Worm (Caenorhabditis elegans) whole organism, L3 larva: ENCODE data around the gene F13H10.9.

Experiments used
- aly-2 ChIP-seq: fragments of 150-350 bp; optimal IDR thresholded peaks from 2 replicates; lab custom pipeline; 2014; ENCODE audit warnings: missing biosample characterization, missing genetic modification characterization
- ama-1 ChIP-seq: fragments of 150-350 bp; optimal IDR thresholded peaks from 2 replicates; lab custom pipeline; 2018
- ceh-28 ChIP-seq: fragments of 150-350 bp; optimal IDR thresholded peaks from 2 replicates; lab custom pipeline; 2014; ENCODE audit warnings: missing biosample characterization, missing genetic modification reagents, missing genetic modification characterization
- ceh-82 ChIP-seq: fragments of 150-350 bp; optimal IDR thresholded peaks from 2 replicates; lab custom pipeline; 2014; ENCODE audit warnings: missing biosample characterization, missing genetic modification characterization
- ceh-9 ChIP-seq: sonication (generic microtip); optimal IDR thresholded peaks from 2 replicates; lab custom pipeline; 2018; ENCODE audit warnings: missing biosample characterization, missing genetic modification characterization
- elt-1 ChIP-seq: fragments of 150-350 bp; optimal IDR thresholded peaks from 2 replicates; lab custom pipeline; 2014; ENCODE audit warnings: missing biosample characterization, missing genetic modification characterization
- elt-2 ChIP-seq: sonication (generic microtip); optimal IDR thresholded peaks from 2 replicates; lab custom pipeline; 2016; ENCODE audit warnings: missing genetic modification reagents, mild to moderate bottlenecking, missing genetic modification characterization, missing compliant biosample characterization
- elt-3 ChIP-seq, 3 experiments: fragments of 150-350 bp in 1 of 3; sonication (generic microtip) in 2 of 3; optimal IDR thresholded peaks; 2 replicates in 2 of 3; 4 replicates in 1 of 3; lab custom pipeline; 2014 to 2017; ENCODE audit warnings: missing biosample characterization in 3 of 3, missing genetic modification characterization in 3 of 3
- eor-1 ChIP-seq, 2 experiments: fragments of 150-350 bp; optimal IDR thresholded peaks; 2 replicates each; lab custom pipeline; 2014 to 2018; ENCODE audit warnings: missing biosample characterization in 2 of 2, missing genetic modification characterization in 2 of 2
- fkh-10 ChIP-seq: sonication (generic microtip); optimal IDR thresholded peaks from 2 replicates; lab custom pipeline; 2017; ENCODE audit warnings: missing biosample characterization, missing genetic modification reagents, missing genetic modification characterization
- fkh-2 ChIP-seq: fragments of 150-350 bp; optimal IDR thresholded peaks from 2 replicates; lab custom pipeline; 2014; ENCODE audit warnings: missing biosample characterization, missing genetic modification reagents, missing genetic modification characterization
- fos-1 ChIP-seq: fragments of 150-350 bp; optimal IDR thresholded peaks from 2 replicates; lab custom pipeline; 2014; ENCODE audit warnings: missing biosample characterization, missing genetic modification characterization
- hmg-11 ChIP-seq: sonication (generic microtip); optimal IDR thresholded peaks from 2 replicates; lab custom pipeline; 2016; ENCODE audit warnings: missing genetic modification characterization, missing compliant biosample characterization
- jun-1 ChIP-seq: fragments of 150-350 bp; optimal IDR thresholded peaks from 2 replicates; lab custom pipeline; 2014; ENCODE audit warnings: missing biosample characterization, missing genetic modification reagents, missing genetic modification characterization
- lin-15B ChIP-seq: fragments of 150-350 bp; optimal IDR thresholded peaks from 2 replicates; lab custom pipeline; 2014; ENCODE audit warnings: missing biosample characterization, missing genetic modification characterization
- lin-39 ChIP-seq: fragments of 150-350 bp; optimal IDR thresholded peaks from 2 replicates; lab custom pipeline; 2018; ENCODE audit warnings: missing biosample characterization, missing genetic modification reagents, missing genetic modification characterization
- lsy-12 ChIP-seq: sonication (generic microtip); optimal IDR thresholded peaks from 2 replicates; lab custom pipeline; 2016; ENCODE audit warnings: mild to moderate bottlenecking, missing genetic modification characterization, missing compliant biosample characterization
- mml-1 ChIP-seq: fragments of 150-350 bp; sonication (generic microtip); optimal IDR thresholded peaks from 3 replicates; lab custom pipeline; 2014; ENCODE audit warnings: missing biosample characterization, missing genetic modification characterization
- nfya-1 ChIP-seq: sonication (generic microtip); optimal IDR thresholded peaks from 2 replicates; lab custom pipeline; 2017; ENCODE audit warnings: missing genetic modification characterization, mild to moderate bottlenecking, missing compliant biosample characterization, antibody characterized with exemption, moderate library complexity; ENCODE audit not compliant: insufficient read depth
- nhr-23 ChIP-seq: fragments of 150-350 bp; optimal IDR thresholded peaks from 2 replicates; lab custom pipeline; 2014; ENCODE audit warnings: missing biosample characterization, missing genetic modification reagents, missing genetic modification characterization
- nhr-237 ChIP-seq: fragments of 150-350 bp; optimal IDR thresholded peaks from 2 replicates; lab custom pipeline; 2014; ENCODE audit warnings: missing biosample characterization, missing genetic modification characterization
- nhr-25 ChIP-seq: sonication (generic microtip); optimal IDR thresholded peaks from 2 replicates; lab custom pipeline; 2017; ENCODE audit warnings: missing biosample characterization, missing genetic modification characterization
- nhr-43 ChIP-seq: sonication (generic microtip); optimal IDR thresholded peaks from 2 replicates; lab custom pipeline; 2016; ENCODE audit warnings: mild to moderate bottlenecking, missing genetic modification characterization, missing compliant biosample characterization; ENCODE audit not compliant: poor library complexity, severe bottlenecking
- nhr-76 ChIP-seq: fragments of 150-350 bp; sonication (generic microtip); optimal IDR thresholded peaks from 5 replicates; lab custom pipeline; 2014; ENCODE audit warnings: missing biosample characterization, missing genetic modification characterization
- nhr-77 ChIP-seq: fragments of 150-350 bp; optimal IDR thresholded peaks from 2 replicates; lab custom pipeline; 2014; ENCODE audit warnings: missing biosample characterization, missing genetic modification characterization
- pha-4 ChIP-seq: fragments of 150-350 bp; optimal IDR thresholded peaks from 2 replicates; lab custom pipeline; 2014; ENCODE audit warnings: missing biosample characterization, missing genetic modification reagents, missing genetic modification characterization
- pqm-1 ChIP-seq: fragments of 150-350 bp; optimal IDR thresholded peaks from 2 replicates; lab custom pipeline; 2017; ENCODE audit warnings: missing biosample characterization, missing genetic modification characterization, inconsistent platforms
- snpc-4 ChIP-seq: fragments of 150-350 bp; optimal IDR thresholded peaks from 2 replicates; lab custom pipeline; 2014; ENCODE audit warnings: missing biosample characterization, missing genetic modification characterization
- tbx-2 ChIP-seq: sonication (generic microtip); optimal IDR thresholded peaks from 2 replicates; lab custom pipeline; 2016; ENCODE audit warnings: mild to moderate bottlenecking, missing genetic modification characterization, missing compliant biosample characterization
- unc-39 ChIP-seq: sonication (generic microtip); optimal IDR thresholded peaks from 4 replicates; lab custom pipeline; 2017; ENCODE audit warnings: missing biosample characterization, missing genetic modification characterization
- zag-1 ChIP-seq: fragments of 150-350 bp; optimal IDR thresholded peaks from 2 replicates; lab custom pipeline; 2014; ENCODE audit warnings: missing biosample characterization, missing genetic modification characterization
- ztf-11 ChIP-seq: fragments of 150-350 bp; optimal IDR thresholded peaks from 2 replicates; lab custom pipeline; 2014; ENCODE audit warnings: missing biosample characterization, missing genetic modification characterization
- ztf-4 ChIP-seq: fragments of 150-350 bp; optimal IDR thresholded peaks from 2 replicates; lab custom pipeline; 2014; ENCODE audit warnings: missing biosample characterization, missing genetic modification characterization

F13H10.9 gene

ce11 chrIV:11030117-11030516 lies 28.4 kb downstream of the F13H10.9 start:
- no peak for TF ChIP-seq elt-3 (tag; optimal IDR thresholded peaks at IDR 0.05; lab: Kevin White, UChicago)
- TF ChIP-seq fkh-2 (tag; lab: Kevin White, UChicago) = no peak
- TF ChIP-seq ceh-28 = no peak
- no peak for TF ChIP-seq unc-39 (tag; lab: Kevin White, UChicago)
- TF ChIP-seq fkh-10 (GFP tag; lab: Kevin White, UChicago) = no peak
- TF ChIP-seq nhr-43 (tag; lab: Kevin White, UChicago) = no peak
- TF ChIP-seq fos-1 = no peak
- TF ChIP-seq nhr-77 (tag; lab: Kevin White, UChicago) = no peak
- TF ChIP-seq tbx-2 (tag; lab: Kevin White, UChicago) = no peak
- TF ChIP-seq ama-1 = no peak
- no peak for TF ChIP-seq hmg-11 (tag; lab: Kevin White, UChicago)
- no peak for TF ChIP-seq pqm-1 (tag; lab: Kevin White, UChicago)
- no peak for TF ChIP-seq ceh-9
- no peak for TF ChIP-seq zag-1
- TF ChIP-seq ztf-11 (tag; lab: Kevin White, UChicago) = no peak
- no peak for TF ChIP-seq aly-2
- TF ChIP-seq eor-1 (tag; optimal IDR thresholded peaks at IDR 0.05; lab: Kevin White, UChicago) = no peak
- TF ChIP-seq nhr-237 (tag; lab: Kevin White, UChicago) = no peak

- TF ChIP-seq nfya-1 (tag; lab: Kevin White, UChicago) = no peak
- TF ChIP-seq ztf-11 (tag; lab: Kevin White, UChicago) = no peak
- no peak for TF ChIP-seq aly-2
- TF ChIP-seq unc-39 (tag; lab: Kevin White, UChicago) = no peak
- TF ChIP-seq eor-1 (tag; optimal IDR thresholded peaks at IDR 0.05; lab: Kevin White, UChicago) = no peak
These were observed 29.2 kb downstream of the F13H10.9 start, which contains the start of gene hrg-4 for ce11 chrIV:11030893-11031292. hrg-4 (minus strand) TSS chrIV:11030993.

- TF ChIP-seq elt-2 (peak; percentile 86), elt-1 (tag; lab: Kevin White, UChicago) (no peak), nhr-77 (tag; lab: Kevin White, UChicago) (no peak), ceh-82 (tag; lab: Kevin White, UChicago) (no peak)
These were observed 29.9 kb downstream of the F13H10.9 start for ce11 chrIV:11031640-11032039.

- no peak for TF ChIP-seq tbx-2 (tag; lab: Kevin White, UChicago)
- TF ChIP-seq lin-39 (tag; lab: Kevin White, UChicago) = no peak
- TF ChIP-seq mml-1 (tag; lab: Kevin White, UChicago) = no peak
- TF ChIP-seq zag-1 = peak; percentile 36
These were observed 30.6 kb downstream of the F13H10.9 start, which contains the start of gene hrg-6 for ce11 chrIV:11032288-11032687. hrg-6 (plus strand) TSS chrIV:11032588.

- TF ChIP-seq nhr-23 (tag; lab: Kevin White, UChicago) = peak; percentile 58
- TF ChIP-seq elt-3 (tag; optimal IDR thresholded peaks at IDR 0.05; lab: Kevin White, UChicago) = no peak
- peak; percentile 87 for TF ChIP-seq pha-4 (tag; lab: Kevin White, UChicago)
- peak; percentile 44 for TF ChIP-seq jun-1 (tag; lab: Kevin White, UChicago)
- no peak for TF ChIP-seq nhr-76 (tag; lab: Kevin White, UChicago)
- TF ChIP-seq lin-15B (tag; lab: Kevin White, UChicago) = peak; percentile 63
- no peak for TF ChIP-seq ztf-4 (tag; lab: Kevin White, UChicago)
- peak; percentile 35 for TF ChIP-seq elt-2
- TF ChIP-seq lsy-12 (tag; lab: Kevin White, UChicago) = peak; percentile 45
- peak; percentile 65 for TF ChIP-seq nfya-1 (tag; lab: Kevin White, UChicago)
- peak; percentile 70 for TF ChIP-seq snpc-4 (tag; lab: Kevin White, UChicago)
- TF ChIP-seq unc-39 (tag; lab: Kevin White, UChicago) = no peak
- peak; percentile 16 for TF ChIP-seq pqm-1 (tag; lab: Kevin White, UChicago)
- TF ChIP-seq lin-39 (tag; lab: Kevin White, UChicago) = peak; percentile 31
- TF ChIP-seq ceh-28 = peak; percentile 38
- peak; percentile 51 for TF ChIP-seq hmg-11 (tag; lab: Kevin White, UChicago)
- peak; percentile 10 for TF ChIP-seq nhr-25 (tag; lab: Kevin White, UChicago)
- TF ChIP-seq, all 47 proteins: peak for 13
These were observed 34.5 kb downstream of the F13H10.9 start, which contains the start of gene fkb-1 for ce11 chrIV:11036222-11036621. fkb-1 (plus strand) TSS chrIV:11036582.
